Worm (Caenorhabditis elegans): ENCODE measurements around the gene Y75B8A.63.

Y75B8A.63 gene

ce11 chrIII:12375614-12376013 lies 47.9 kb downstream of the Y75B8A.63 start:
- no peak for TF ChIP-seq unc-62 (GFP tag; optimal IDR thresholded peaks at IDR 0.05)

- TF ChIP-seq unc-62 (GFP tag; optimal IDR thresholded peaks at IDR 0.05) = no peak
These were observed 49.5 kb downstream of the Y75B8A.63 start, which contains the start of gene pph-4.2 for ce11 chrIII:12377198-12377662. Gene pph-4.2, minus strand, starts transcription at chrIII:12377248.
